Worm (Caenorhabditis elegans) whole organism, young adult: ENCODE results near the gene T21D12.7.

Experiments
- B0019.2 ChIP-seq: fragments of 200-800 bp; sonication (Bioruptor generic); conservative IDR thresholded peaks from 2 replicates; pipeline ENCODE4 v1.3.6; 2022; ENCODE audit warnings: missing genetic modification reagents, missing genetic modification characterization, missing compliant biosample characterization
- B0035.1 ChIP-seq: sonication (generic microtip); optimal IDR thresholded peaks from 2 replicates; lab custom pipeline; 2016; ENCODE audit warnings: missing genetic modification characterization, mild to moderate bottlenecking, missing compliant biosample characterization, missing genotype, missing genetic modification reagents
- B0261.1 ChIP-seq: sonication (generic microtip); optimal IDR thresholded peaks from 2 replicates; lab custom pipeline; 2016; ENCODE audit warnings: mild to moderate bottlenecking, missing genetic modification characterization, moderate library complexity, missing compliant biosample characterization
- B0336.3 ChIP-seq: fragments of 200-800 bp; sonication (Bioruptor generic); IDR thresholded peaks from 2 replicates; pipeline ENCODE4 v1.3.6; 2022; ENCODE audit warnings: missing genetic modification characterization, missing compliant biosample characterization
- F23B12.7 ChIP-seq: sonication (generic microtip); optimal IDR thresholded peaks from 2 replicates; lab custom pipeline; 2017; ENCODE audit warnings: missing genetic modification characterization, mild to moderate bottlenecking, missing compliant biosample characterization, antibody characterized with exemption, moderate library complexity; ENCODE audit not compliant: insufficient read depth
- F33H1.4 ChIP-seq: fragments of 200-800 bp; sonication (Bioruptor generic); IDR thresholded peaks from 2 replicates; pipeline ENCODE4 v1.3.6; 2022; ENCODE audit warnings: missing genetic modification reagents, missing genetic modification characterization, missing compliant biosample characterization
- F37B4.10 ChIP-seq: fragments of 200-800 bp; sonication (Bioruptor generic); IDR thresholded peaks from 2 replicates; pipeline ENCODE4 v1.3.6; 2022; ENCODE audit warnings: missing genetic modification characterization, missing compliant biosample characterization
- K11D2.4 ChIP-seq: fragments of 200-800 bp; sonication (Bioruptor generic); IDR thresholded peaks from 2 replicates; pipeline ENCODE4 v1.3.6; 2022; ENCODE audit warnings: missing genetic modification reagents, missing genetic modification characterization, missing compliant biosample characterization
- Y53F4B.3 ChIP-seq: fragments of 200-800 bp; sonication (Bioruptor generic); IDR thresholded peaks from 2 replicates; pipeline ENCODE4 v1.3.6; 2022; ENCODE audit warnings: missing genetic modification reagents, missing genetic modification characterization, missing compliant biosample characterization
- aptf-3 ChIP-seq: fragments of 200-800 bp; sonication (Bioruptor generic); IDR thresholded peaks from 2 replicates; pipeline ENCODE4 v1.3.6; 2022; ENCODE audit warnings: missing genetic modification characterization, missing compliant biosample characterization
- cebp-2 ChIP-seq: fragments of 200-800 bp; sonication (Bioruptor generic); IDR thresholded peaks from 2 replicates; pipeline ENCODE4 v1.3.6; 2022; ENCODE audit warnings: missing genetic modification characterization, missing compliant biosample characterization
- ceh-40 ChIP-seq: fragments of 200-800 bp; sonication (Bioruptor generic); IDR thresholded peaks from 2 replicates; pipeline ENCODE4 v1.3.6; 2022; ENCODE audit warnings: missing genetic modification characterization, missing compliant biosample characterization
- ceh-91 ChIP-seq: fragments of 200-800 bp; sonication (Bioruptor generic); IDR thresholded peaks from 2 replicates; pipeline ENCODE4 v1.3.6; 2022; ENCODE audit warnings: missing genetic modification reagents, missing genetic modification characterization, missing compliant biosample characterization
- dpl-1 ChIP-seq: fragments of 150-350 bp; optimal IDR thresholded peaks from 2 replicates; lab custom pipeline; 2014; ENCODE audit warnings: missing biosample characterization, missing genetic modification reagents, missing genetic modification characterization
- ekl-4 ChIP-seq: fragments of 200-800 bp; sonication (Bioruptor generic); IDR thresholded peaks from 2 replicates; pipeline ENCODE4 v1.3.6; 2022; ENCODE audit warnings: missing genetic modification reagents, missing genetic modification characterization, missing compliant biosample characterization
- hrde-1 ChIP-seq: sonication (generic microtip); optimal IDR thresholded peaks from 2 replicates; lab custom pipeline; 2016; ENCODE audit warnings: missing genetic modification characterization, mild to moderate bottlenecking, missing compliant biosample characterization, moderate library complexity, missing genotype, missing genetic modification reagents, borderline replicate concordance
- let-526 ChIP-seq: fragments of 200-800 bp; sonication (Bioruptor generic); IDR thresholded peaks from 2 replicates; pipeline ENCODE4 v1.3.6; 2022; ENCODE audit warnings: missing genetic modification reagents, missing genetic modification characterization, missing compliant biosample characterization
- lin-40 ChIP-seq: sonication (generic microtip); optimal IDR thresholded peaks from 2 replicates; lab custom pipeline; 2016; ENCODE audit warnings: missing genetic modification characterization, mild to moderate bottlenecking, missing compliant biosample characterization, missing genotype, missing genetic modification reagents
- lsl-1 ChIP-seq: fragments of 200-800 bp; sonication (Bioruptor generic); optimal IDR thresholded peaks from 2 replicates; lab custom pipeline; 2018; ENCODE audit warnings: mild to moderate bottlenecking, missing genetic modification characterization, moderate library complexity, missing compliant biosample characterization
- madf-10 ChIP-seq: sonication (generic microtip); optimal IDR thresholded peaks from 2 replicates; lab custom pipeline; 2016; ENCODE audit warnings: mild to moderate bottlenecking, missing genetic modification characterization, missing compliant biosample characterization
- mcd-1 ChIP-seq: fragments of 200-800 bp; sonication (Bioruptor generic); IDR thresholded peaks from 2 replicates; pipeline ENCODE4 v1.3.6; 2022; ENCODE audit warnings: missing genetic modification reagents, missing genetic modification characterization, missing compliant biosample characterization
- mel-28 ChIP-seq: sonication (generic microtip); optimal IDR thresholded peaks from 2 replicates; lab custom pipeline; 2016; ENCODE audit warnings: borderline replicate concordance, mild to moderate bottlenecking, missing genetic modification characterization, missing compliant biosample characterization
- nfyb-1 ChIP-seq: fragments of 200-800 bp; sonication (Bioruptor generic); IDR thresholded peaks from 2 replicates; pipeline ENCODE4 v1.3.6; 2022; ENCODE audit warnings: missing genetic modification reagents, missing genetic modification characterization, missing compliant biosample characterization
- nhr-120 ChIP-seq: fragments of 200-800 bp; sonication (Bioruptor generic); IDR thresholded peaks from 2 replicates; pipeline ENCODE4 v1.3.6; 2022; ENCODE audit warnings: missing genetic modification characterization, missing compliant biosample characterization
- nhr-179 ChIP-seq: sonication (generic microtip); optimal IDR thresholded peaks from 2 replicates; lab custom pipeline; 2016; ENCODE audit warnings: mild to moderate bottlenecking, missing genetic modification characterization, missing compliant biosample characterization
- rcor-1 ChIP-seq: fragments of 200-800 bp; sonication (Bioruptor generic); IDR thresholded peaks from 2 replicates; pipeline ENCODE4 v1.3.6; 2022; ENCODE audit warnings: missing genetic modification reagents, missing genetic modification characterization, missing compliant biosample characterization
- sdz-38 ChIP-seq: sonication (generic microtip); optimal IDR thresholded peaks from 2 replicates; lab custom pipeline; 2016; ENCODE audit warnings: missing genotype, missing genetic modification characterization, missing compliant biosample characterization
- sea-2 ChIP-seq: fragments of 200-800 bp; sonication (Bioruptor generic); IDR thresholded peaks from 2 replicates; pipeline ENCODE4 v1.3.6; 2022; ENCODE audit warnings: missing genetic modification characterization, missing compliant biosample characterization
- somi-1 ChIP-seq: fragments of 200-800 bp; sonication (Bioruptor generic); optimal IDR thresholded peaks from 2 replicates; lab custom pipeline; 2018; ENCODE audit warnings: mild to moderate bottlenecking, missing genetic modification characterization, missing compliant biosample characterization
- tbp1 ChIP-seq: fragments of 200-800 bp; sonication (Bioruptor generic); optimal IDR thresholded peaks from 2 replicates; lab custom pipeline; 2018; ENCODE audit warnings: mild to moderate bottlenecking, missing genetic modification characterization, missing compliant biosample characterization
- unc-130 ChIP-seq: sonication (generic microtip); optimal IDR thresholded peaks from 2 replicates; lab custom pipeline; 2016; ENCODE audit warnings: missing genetic modification reagents, missing genetic modification characterization, missing compliant biosample characterization
- zfh-2 ChIP-seq: fragments of 200-800 bp; sonication (Bioruptor generic); conservative IDR thresholded peaks from 2 replicates; pipeline ENCODE4 v1.3.6; 2022; ENCODE audit warnings: missing genetic modification reagents, missing genetic modification characterization, missing compliant biosample characterization
- ztf-26 ChIP-seq: sonication (generic microtip); optimal IDR thresholded peaks from 2 replicates; lab custom pipeline; 2017; ENCODE audit warnings: missing genetic modification characterization, missing compliant biosample characterization
- ztf-28 ChIP-seq: fragments of 200-800 bp; sonication (Bioruptor generic); IDR thresholded peaks from 2 replicates; pipeline ENCODE4 v1.3.6; 2022; ENCODE audit warnings: missing genetic modification reagents, missing genetic modification characterization, missing compliant biosample characterization

The T21D12.7 gene

ce11 chrIV:252454-252853 is 38.8 kb downstream of the T21D12.7 start, which contains the start of gene grl-19:
TSS of gene grl-19 (minus strand) at chrIV:252554.
- no peak for TF ChIP-seq hrde-1 (tag; lab: Kevin White, UChicago)
- TF ChIP-seq K11D2.4 (GFP tag; lab: Robert Waterston, UW) = no peak
- TF ChIP-seq rcor-1 (GFP tag; lab: Robert Waterston, UW) = no peak
- no peak for TF ChIP-seq let-526 (GFP tag; lab: Robert Waterston, UW)
- no peak for TF ChIP-seq B0336.3 (GFP tag; lab: Robert Waterston, UW)
- TF ChIP-seq madf-10 (tag; lab: Kevin White, UChicago) = no peak
- no peak for TF ChIP-seq dpl-1 (GFP tag; lab: Kevin White, UChicago)

- TF ChIP-seq let-526 (GFP tag; lab: Robert Waterston, UW) (no peak), Y53F4B.3 (GFP tag; lab: Robert Waterston, UW) (no peak), nfyb-1 (GFP tag; lab: Robert Waterston, UW) (no peak), nhr-179 (tag; lab: Kevin White, UChicago) (no peak), aptf-3 (GFP tag; lab: Robert Waterston, UW) (no peak), ztf-26 (peak; percentile 23), lin-40 (tag; lab: Kevin White, UChicago) (peak; percentile 27), ceh-91 (GFP tag; lab: Robert Waterston, UW) (no peak), tbp1 (GFP tag; lab: Kevin White, UChicago) (no peak), somi-1 (peak; percentile 41)
These were observed 43.8 kb downstream of the T21D12.7 start for ce11 chrIV:247494-247893.

ce11 chrIV:244843-245242 is 46.4 kb downstream of the T21D12.7 start, which contains the start of gene aass-1:
TSS of gene aass-1 (plus strand) at chrIV:245143.
- no peak for TF ChIP-seq sdz-38
- no peak for TF ChIP-seq B0336.3 (GFP tag; lab: Robert Waterston, UW)
- no peak for TF ChIP-seq zfh-2
- TF ChIP-seq mel-28 = no peak
- TF ChIP-seq sea-2 (GFP tag; lab: Robert Waterston, UW) = no peak
- TF ChIP-seq B0019.2 (GFP tag; lab: Robert Waterston, UW) = no peak
- TF ChIP-seq F33H1.4 (GFP tag; lab: Robert Waterston, UW) = no peak
- no peak for TF ChIP-seq nhr-179 (tag; lab: Kevin White, UChicago)
- no peak for TF ChIP-seq unc-130 (GFP tag; lab: Kevin White, UChicago)
- TF ChIP-seq nhr-120 (GFP tag; lab: Robert Waterston, UW) = no peak
- no peak for TF ChIP-seq ztf-28
- TF ChIP-seq mcd-1 (GFP tag; lab: Robert Waterston, UW) = no peak
- TF ChIP-seq ceh-40 (GFP tag; lab: Robert Waterston, UW) = no peak
- no peak for TF ChIP-seq cebp-2
- TF ChIP-seq B0035.1 (tag; lab: Kevin White, UChicago) = no peak
- TF ChIP-seq B0261.1 (tag; lab: Kevin White, UChicago) = no peak
- TF ChIP-seq F23B12.7 (tag; lab: Kevin White, UChicago) = no peak
- TF ChIP-seq ekl-4 (GFP tag; lab: Robert Waterston, UW) = no peak

- TF ChIP-seq lsl-1 (GFP tag; lab: Kevin White, UChicago) (peak; percentile 59), F37B4.10 (GFP tag; lab: Robert Waterston, UW) (no peak)
These were observed 47.0 kb downstream of the T21D12.7 start for ce11 chrIV:244278-244677.
